Fruit fly (Drosophila melanogaster) whole organism, embryonic: ENCODE results near the gene CG9568.
A peak's percentile ranks its signal among the peaks of the same experiment; 100 is the strongest.

ENCODE experiments used
- CG10431 ChIP-seq: fragments of 200-800 bp; sonication (Bioruptor generic); optimal IDR thresholded peaks from 3 replicates; lab custom pipeline; 2018; ENCODE audit warnings: missing biosample characterization, mild to moderate bottlenecking, missing genetic modification characterization
- CG10979 ChIP-seq: fragments of 200-800 bp; sonication (Bioruptor generic); optimal IDR thresholded peaks from 2 replicates; lab custom pipeline; 2018; ENCODE audit warnings: missing biosample characterization, mild to moderate bottlenecking, missing genetic modification characterization, moderate library complexity
- CG1233 ChIP-seq: fragments of 200-800 bp; sonication (Bioruptor generic); optimal IDR thresholded peaks from 4 replicates; lab custom pipeline; 2018; ENCODE audit warnings: missing biosample characterization, mild to moderate bottlenecking, missing genetic modification characterization
- CG13296 ChIP-seq: fragments of 200-800 bp; sonication (Bioruptor generic); optimal IDR thresholded peaks from 3 replicates; lab custom pipeline; 2018; ENCODE audit warnings: missing biosample characterization, mild to moderate bottlenecking, missing genetic modification characterization
- CG13624 ChIP-seq: fragments of 200-800 bp; sonication (Bioruptor generic); optimal IDR thresholded peaks from 2 replicates; lab custom pipeline; 2016; ENCODE audit warnings: missing biosample characterization, missing genetic modification characterization
- CG14667 ChIP-seq: fragments of 200-800 bp; sonication (Bioruptor generic); IDR thresholded peaks from 2 replicates; pipeline ENCODE4 v1.3.6; 2022; ENCODE audit warnings: missing biosample characterization, missing genetic modification characterization
- CG15269 ChIP-seq: fragments of 200-800 bp; sonication (Bioruptor generic); optimal IDR thresholded peaks from 2 replicates; lab custom pipeline; 2018; ENCODE audit warnings: missing biosample characterization, mild to moderate bottlenecking, missing genetic modification characterization, moderate library complexity
- CG1603 ChIP-seq: fragments of 200-800 bp; sonication (Bioruptor generic); optimal IDR thresholded peaks from 2 replicates; lab custom pipeline; 2019; ENCODE audit warnings: missing biosample characterization, mild to moderate bottlenecking, missing genetic modification characterization, moderate library complexity
- CG16779 ChIP-seq: fragments of 200-800 bp; sonication (Bioruptor generic); IDR thresholded peaks from 2 replicates; pipeline ENCODE4 v1.3.6; 2022; ENCODE audit warnings: missing biosample characterization, missing genetic modification characterization
- CG16815 ChIP-seq: fragments of 200-800 bp; sonication (Bioruptor generic); optimal IDR thresholded peaks from 3 replicates; lab custom pipeline; 2017; ENCODE audit warnings: missing biosample characterization, mild to moderate bottlenecking, missing genetic modification characterization
- CG17328 ChIP-seq: fragments of 200-800 bp; sonication (Bioruptor generic); IDR thresholded peaks from 2 replicates; pipeline ENCODE4 v1.3.6; 2022; ENCODE audit warnings: missing biosample characterization, missing genetic modification characterization
- CG30431 ChIP-seq: fragments of 200-800 bp; sonication (Bioruptor generic); optimal IDR thresholded peaks from 2 replicates; lab custom pipeline; 2017; ENCODE audit warnings: missing biosample characterization, missing genetic modification characterization
- CG32532 ChIP-seq: fragments of 200-800 bp; sonication (Bioruptor generic); IDR thresholded peaks from 2 replicates; pipeline ENCODE4 v1.3.6; 2022; ENCODE audit warnings: missing biosample characterization, missing genetic modification characterization
- CG7357 ChIP-seq: fragments of 200-800 bp; sonication (Bioruptor generic); IDR thresholded peaks from 3 replicates; pipeline ENCODE4 v1.3.6; 2022; ENCODE audit warnings: missing biosample characterization, missing genetic modification characterization
- CG7372 ChIP-seq: fragments of 200-800 bp; sonication (Bioruptor generic); IDR thresholded peaks from 2 replicates; pipeline ENCODE4 v1.3.6; 2022; ENCODE audit warnings: missing biosample characterization, missing genetic modification characterization
- CG7786 ChIP-seq: fragments of 200-800 bp; sonication (Bioruptor generic); optimal IDR thresholded peaks from 2 replicates; lab custom pipeline; 2016; ENCODE audit warnings: missing biosample characterization, missing genetic modification characterization
- CG9437 ChIP-seq: fragments of 200-800 bp; sonication (Bioruptor generic); optimal IDR thresholded peaks from 2 replicates; lab custom pipeline; 2018; ENCODE audit warnings: missing biosample characterization, mild to moderate bottlenecking, missing genetic modification characterization
- CG9932 ChIP-seq: fragments of 200-800 bp; sonication (Bioruptor generic); IDR thresholded peaks from 2 replicates; pipeline ENCODE4 v1.3.6; 2022; ENCODE audit warnings: missing biosample characterization, missing genetic modification characterization
- Camta ChIP-seq: fragments of 200-800 bp; sonication (Bioruptor generic); optimal IDR thresholded peaks from 2 replicates; lab custom pipeline; 2016; ENCODE audit warnings: missing biosample characterization, missing genetic modification characterization
- ERR ChIP-seq: fragments of 200-800 bp; sonication (Bioruptor generic); optimal IDR thresholded peaks from 2 replicates; lab custom pipeline; 2016; ENCODE audit warnings: missing biosample characterization, missing genetic modification characterization
- Eip74EF ChIP-seq, 2 experiments: fragments of 200-800 bp in 1 of 2; fragments of >200 bp in 1 of 2; sonication (Bioruptor generic) in 1 of 2; optimal IDR thresholded peaks; 2 replicates each; lab custom pipeline; 2017 to 2019; ENCODE audit warnings: missing biosample characterization in 2 of 2, missing genetic modification characterization in 2 of 2, mild to moderate bottlenecking in 1 of 2, moderate library complexity in 1 of 2
- Ets65A ChIP-seq: fragments of 200-800 bp; sonication (Bioruptor generic); peaks from one replicate; lab custom pipeline; 2016; ENCODE audit warnings: missing biosample characterization, missing genetic modification characterization
- Fer2 ChIP-seq: fragments of 200-800 bp; sonication (Bioruptor generic); optimal IDR thresholded peaks from 2 replicates; lab custom pipeline; 2018; ENCODE audit warnings: missing biosample characterization, mild to moderate bottlenecking, missing genetic modification characterization, moderate library complexity
- H2.0 ChIP-seq: fragments of 200-800 bp; sonication (Bioruptor generic); IDR thresholded peaks from 2 replicates; pipeline ENCODE4 v1.3.6; 2022; ENCODE audit warnings: missing biosample characterization, missing genetic modification characterization
- HLH54F ChIP-seq: fragments of 200-800 bp; sonication (Bioruptor generic); optimal IDR thresholded peaks from 3 replicates; lab custom pipeline; 2016; ENCODE audit warnings: missing biosample characterization, missing genetic modification characterization
- Hr78 ChIP-seq, 2 experiments: fragments of 200-800 bp in 1 of 2; fragments of >200 bp in 1 of 2; sonication (Bioruptor generic) in 1 of 2; optimal IDR thresholded peaks; 2 replicates each; lab custom pipeline; 2017 to 2019; ENCODE audit warnings: missing biosample characterization in 2 of 2, missing genetic modification characterization in 2 of 2, mild to moderate bottlenecking in 1 of 2, moderate library complexity in 1 of 2
- Kr ChIP-seq: fragments of 200-800 bp; sonication (Bioruptor generic); optimal IDR thresholded peaks from 2 replicates; lab custom pipeline; 2017; ENCODE audit warnings: missing biosample characterization, mild to moderate bottlenecking, missing genetic modification characterization
- Mad ChIP-seq: fragments of 200-800 bp; sonication (Bioruptor generic); optimal IDR thresholded peaks from 2 replicates; lab custom pipeline; 2016; ENCODE audit warnings: missing biosample characterization, missing genetic modification characterization
- Med ChIP-seq: fragments of 200-800 bp; sonication (Bioruptor generic); peaks from one replicate; lab custom pipeline; 2016; ENCODE audit warnings: missing biosample characterization, missing genetic modification characterization, mild to moderate bottlenecking, inconsistent platforms, moderate library complexity
- Oaz ChIP-seq: fragments of 200-800 bp; sonication (Bioruptor generic); IDR thresholded peaks from 2 replicates; pipeline ENCODE4 v1.3.6; 2022; ENCODE audit warnings: missing biosample characterization, missing genetic modification characterization
- Rfx ChIP-seq: fragments of 200-800 bp; sonication (Bioruptor generic); IDR thresholded peaks from 2 replicates; pipeline ENCODE4 v1.3.6; 2022; ENCODE audit warnings: missing biosample characterization, missing genetic modification characterization
- Spps ChIP-seq: fragments of 200-800 bp; sonication (Bioruptor generic); optimal IDR thresholded peaks from 2 replicates; lab custom pipeline; 2018; ENCODE audit warnings: missing biosample characterization, mild to moderate bottlenecking, missing genetic modification characterization
- ac ChIP-seq: fragments of 200-800 bp; sonication (Bioruptor generic); optimal IDR thresholded peaks from 3 replicates; lab custom pipeline; 2017; ENCODE audit warnings: missing biosample characterization, mild to moderate bottlenecking, missing genetic modification characterization
- ase ChIP-seq: fragments of 200-800 bp; sonication (Bioruptor generic); IDR thresholded peaks from 3 replicates; pipeline ENCODE4 v1.3.6; 2022; ENCODE audit warnings: missing biosample characterization, missing genetic modification characterization
- az2 ChIP-seq: fragments of 200-800 bp; sonication (Bioruptor generic); optimal IDR thresholded peaks from 3 replicates; lab custom pipeline; 2016; ENCODE audit warnings: missing biosample characterization, missing genetic modification characterization
- caup ChIP-seq: fragments of 200-800 bp; sonication (Bioruptor generic); optimal IDR thresholded peaks from 3 replicates; lab custom pipeline; 2017; ENCODE audit warnings: missing biosample characterization, mild to moderate bottlenecking, missing genetic modification characterization, moderate library complexity; ENCODE audit not compliant: severe bottlenecking
- cg ChIP-seq: fragments of 200-800 bp; sonication (Bioruptor generic); optimal IDR thresholded peaks from 3 replicates; lab custom pipeline; 2019; ENCODE audit warnings: missing biosample characterization, mild to moderate bottlenecking, missing genetic modification characterization, moderate library complexity
- chn ChIP-seq: fragments of 200-800 bp; sonication (Bioruptor generic); optimal IDR thresholded peaks from 2 replicates; lab custom pipeline; 2016; ENCODE audit warnings: missing biosample characterization, missing genetic modification characterization
- dysf ChIP-seq: fragments of 200-800 bp; sonication (Bioruptor generic); IDR thresholded peaks from 3 replicates; pipeline ENCODE4 v1.3.6; 2022; ENCODE audit warnings: missing biosample characterization, missing genetic modification characterization
- ftz-f1 ChIP-seq: fragments of 200-800 bp; sonication (Bioruptor generic); optimal IDR thresholded peaks from 2 replicates; lab custom pipeline; 2016; ENCODE audit warnings: missing biosample characterization, missing genetic modification characterization
- gcm ChIP-seq: fragments of 200-800 bp; sonication (Bioruptor generic); optimal IDR thresholded peaks from 2 replicates; lab custom pipeline; 2019; ENCODE audit warnings: missing biosample characterization, mild to moderate bottlenecking, missing genetic modification characterization, moderate library complexity
- jumu ChIP-seq: fragments of 200-800 bp; sonication (Bioruptor generic); optimal IDR thresholded peaks from 3 replicates; lab custom pipeline; 2016; ENCODE audit warnings: missing biosample characterization, missing genetic modification characterization
- pan ChIP-seq, 4 experiments: fragments of >200 bp in 3 of 4; fragments of 200-800 bp in 1 of 4; sonication (Bioruptor generic) in 1 of 4; optimal IDR thresholded peaks in 3 of 4; IDR thresholded peaks in 1 of 4; 2 replicates each; pipeline versions ENCODE4 v1.3.6 to Lab custom; 2017 to 2022; ENCODE audit warnings: missing biosample characterization in 2 of 4, missing genetic modification characterization in 2 of 4, mixed read lengths in 1 of 4
- repo ChIP-seq: fragments of 200-800 bp; sonication (Bioruptor generic); optimal IDR thresholded peaks from 2 replicates; lab custom pipeline; 2016; ENCODE audit warnings: missing biosample characterization, missing genetic modification characterization
- schlank ChIP-seq: fragments of 200-800 bp; sonication (Bioruptor generic); optimal IDR thresholded peaks from 2 replicates; lab custom pipeline; 2018; ENCODE audit warnings: missing biosample characterization, mild to moderate bottlenecking, missing genetic modification characterization
- seq ChIP-seq: fragments of 200-800 bp; sonication (Bioruptor generic); IDR thresholded peaks from 2 replicates; pipeline ENCODE4 v1.3.6; 2022; ENCODE audit warnings: missing biosample characterization, missing genetic modification characterization
- tna ChIP-seq: fragments of 200-800 bp; sonication (Bioruptor generic); IDR thresholded peaks from 2 replicates; pipeline ENCODE4 v1.3.6; 2022; ENCODE audit warnings: missing biosample characterization, missing genetic modification characterization; ENCODE audit not compliant: partially characterized antibody
- yki ChIP-seq: fragments of >200 bp; optimal IDR thresholded peaks from 3 replicates; lab custom pipeline; 2018

The CG9568 gene

DNA sequence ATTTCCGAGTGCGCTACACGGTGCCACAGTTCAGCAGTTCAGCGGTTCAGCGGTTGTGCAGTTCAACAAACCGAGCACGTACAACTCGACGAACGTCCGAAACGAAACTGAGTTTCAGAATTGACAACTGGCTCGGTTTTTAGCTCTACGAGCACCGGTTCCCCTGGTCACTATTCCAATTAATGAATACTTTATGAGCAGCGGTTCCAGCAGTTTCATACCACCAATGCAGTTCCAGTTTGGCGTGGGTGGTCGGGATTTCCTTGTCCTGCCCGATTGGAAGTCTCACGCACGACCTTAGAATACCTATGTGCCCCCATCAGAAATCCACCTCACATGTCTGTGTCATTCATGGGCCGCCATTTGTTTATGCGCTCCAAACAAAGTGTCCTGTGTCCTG is 35.1 kb upstream of the CG9568 start, which contains the start of gene CG9541:
Gene CG9541 (minus strand): TSS at position 101 of the 400 bp plus-strand sequence.
- TF ChIP-seq CG14667 (GFP tag; lab: Robert Waterston, UW) (no peak), Hr78 (GFP tag; optimal IDR thresholded peaks at IDR 0.05; lab: Kevin White, UChicago) (peak in 1 of 2 experiments; percentile 8), H2.0 (GFP tag; lab: Robert Waterston, UW) (no peak), CG9437 (GFP tag; lab: Kevin White, UChicago) (no peak), tna (GFP tag; lab: Robert Waterston, UW) (0 out of 2 replicates have a peak, but pooled peaks have one; percentile 19), CG13296 (GFP tag; lab: Kevin White, UChicago) (no peak), CG1233 (GFP tag; lab: Kevin White, UChicago) (no peak), CG1603 (tag; lab: Kevin White, UChicago) (no peak), Kr (GFP tag; lab: Kevin White, UChicago) (no peak), CG7786 (GFP tag; lab: Kevin White, UChicago) (no peak), dysf (GFP tag; lab: Robert Waterston, UW) (peak; percentile 5; the same call in 1 of the 3 replicates), Med (GFP tag; lab: Kevin White, UChicago) (peak; percentile 7), Ets65A (GFP tag; lab: Kevin White, UChicago) (peak; percentile 76)

dm6 chr2L:8980359-8980758 is 30.0 kb upstream of the CG9568 start, which contains the start of gene CG18662:
Gene CG18662 (plus strand): TSS chr2L:8980659.
- TF ChIP-seq gcm (no peak), az2 (GFP tag; lab: Kevin White, UChicago) (no peak), Fer2 (tag; lab: Kevin White, UChicago) (no peak), CG15269 (tag; lab: Kevin White, UChicago) (no peak), CG16815 (GFP tag; lab: Kevin White, UChicago) (no peak), caup (GFP tag; lab: Kevin White, UChicago) (no peak), seq (GFP tag; lab: Robert Waterston, UW) (no peak), CG10979 (tag; lab: Kevin White, UChicago) (no peak), Eip74EF (GFP tag; optimal IDR thresholded peaks at IDR 0.05; lab: Kevin White, UChicago) (no peak), Rfx (no peak), CG7357 (no peak), ac (GFP tag; lab: Kevin White, UChicago) (no peak), CG32532 (GFP tag; lab: Robert Waterston, UW) (no peak), Mad (GFP tag; lab: Kevin White, UChicago) (no peak), ftz-f1 (GFP tag; lab: Kevin White, UChicago) (no peak), chn (GFP tag; lab: Kevin White, UChicago) (no peak), pan (optimal IDR thresholded peaks at IDR 0.05; lab: Kevin White, UChicago) (no peak), pan (GFP tag; optimal IDR thresholded peaks at IDR 0.05 in 1 of 2, IDR thresholded peaks at IDR 0.05 in 1 of 2) (no peak), Spps (tag; lab: Kevin White, UChicago) (no peak), ase (no peak)

DNA sequence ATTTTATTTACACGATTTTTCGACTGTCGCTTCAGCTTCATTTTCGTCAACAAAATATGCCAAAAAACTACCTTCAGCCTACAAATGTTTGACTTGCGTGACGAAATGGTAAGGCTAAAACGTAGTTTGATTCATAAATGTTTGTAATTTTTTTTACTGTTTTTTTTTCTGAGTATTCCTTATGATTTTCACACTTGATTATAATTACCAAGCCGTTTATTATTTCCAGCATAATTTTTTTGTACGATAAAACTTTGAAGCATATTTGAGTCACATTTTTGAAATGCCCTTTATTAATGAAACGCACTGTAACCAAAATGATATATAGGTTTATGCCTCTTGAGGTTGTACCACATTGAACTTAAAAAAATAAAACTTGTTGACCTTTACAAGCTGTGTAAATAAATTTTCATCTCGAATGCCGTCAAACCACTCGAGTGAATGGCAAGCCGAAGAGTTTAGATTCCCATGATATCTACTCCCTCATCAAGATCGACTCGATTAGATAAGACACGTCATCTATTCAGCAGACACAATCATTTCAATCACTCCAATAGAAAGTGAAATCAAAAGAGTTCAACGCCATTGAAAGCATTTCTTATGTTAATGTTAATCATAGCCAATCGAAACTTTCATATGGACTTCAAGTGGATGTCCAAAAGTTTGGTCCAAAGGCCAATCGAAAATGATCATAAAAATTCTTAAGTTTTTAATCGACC is 27.6 kb upstream of the CG9568 start:
- TF ChIP-seq CG13624 (GFP tag; lab: Kevin White, UChicago): peak; percentile 76
- no peak for TF ChIP-seq yki
- no peak for TF ChIP-seq repo (GFP tag; lab: Kevin White, UChicago)
- TF ChIP-seq CG16779 (GFP tag; lab: Robert Waterston, UW): no peak
- no peak for TF ChIP-seq Camta
- TF ChIP-seq CG9932 (GFP tag; lab: Robert Waterston, UW): no peak
- TF ChIP-seq ERR (GFP tag; lab: Kevin White, UChicago): no peak
- TF ChIP-seq jumu (GFP tag; lab: Kevin White, UChicago): no peak
- TF ChIP-seq HLH54F: peak; percentile 12
- TF ChIP-seq Oaz (GFP tag; lab: Robert Waterston, UW): no peak
- TF ChIP-seq cg (GFP tag; lab: Kevin White, UChicago): no peak
- TF ChIP-seq CG17328: peak; percentile 52
- no peak for TF ChIP-seq Spps (tag; lab: Kevin White, UChicago)
- no peak for TF ChIP-seq CG30431 (GFP tag; lab: Kevin White, UChicago)
- no peak for TF ChIP-seq schlank (tag; lab: Kevin White, UChicago)
- no peak for TF ChIP-seq CG10431 (GFP tag; lab: Kevin White, UChicago)
- TF ChIP-seq CG7372: peak; percentile 47; the same call in 1 of the 2 replicates
